Fruit fly (Drosophila melanogaster) whole organism, adult: ENCODE measurements around the gene Tsp97E.

ENCODE experiments used
- CG11617 ChIP-seq: fragments of 200-800 bp; sonication (Bioruptor generic); optimal IDR thresholded peaks from 2 replicates; lab custom pipeline; 2017; ENCODE audit warnings: mild to moderate bottlenecking, missing biosample characterization, missing genetic modification reagents, missing genetic modification characterization
- CG12768 ChIP-seq: fragments of 200-800 bp; sonication (Bioruptor generic); optimal IDR thresholded peaks from 2 replicates; lab custom pipeline; 2017; ENCODE audit warnings: missing biosample characterization, missing genetic modification characterization, mild to moderate bottlenecking, moderate library complexity, missing genetic modification reagents
- CG14711 ChIP-seq: fragments of 200-800 bp; sonication (Bioruptor generic); optimal IDR thresholded peaks from 2 replicates; lab custom pipeline; 2018; ENCODE audit warnings: missing biosample characterization, mild to moderate bottlenecking, missing genetic modification characterization, moderate library complexity
- CG1620 ChIP-seq: fragments of 200-800 bp; sonication (Bioruptor generic); optimal IDR thresholded peaks from 2 replicates; lab custom pipeline; 2016; ENCODE audit warnings: missing biosample characterization, missing genetic modification characterization
- CG33017 ChIP-seq: fragments of 200-800 bp; sonication (Bioruptor generic); optimal IDR thresholded peaks from 2 replicates; lab custom pipeline; 2018; ENCODE audit warnings: missing biosample characterization, mild to moderate bottlenecking, missing genetic modification characterization, moderate library complexity
- CG5204 ChIP-seq: fragments of 200-800 bp; sonication (Bioruptor generic); optimal IDR thresholded peaks from 2 replicates; lab custom pipeline; 2016; ENCODE audit warnings: missing biosample characterization, missing genetic modification characterization
- CG7045 ChIP-seq: fragments of 200-800 bp; sonication (Bioruptor generic); optimal IDR thresholded peaks from 2 replicates; lab custom pipeline; 2017; ENCODE audit warnings: missing biosample characterization, mild to moderate bottlenecking, missing genetic modification characterization
- CG7101 ChIP-seq: fragments of 200-800 bp; sonication (Bioruptor generic); optimal IDR thresholded peaks from 2 replicates; lab custom pipeline; 2018; ENCODE audit warnings: missing biosample characterization, mild to moderate bottlenecking, missing genetic modification characterization, moderate library complexity
- Clk ChIP-seq: fragments of 200-800 bp; sonication (Bioruptor generic); optimal IDR thresholded peaks from 2 replicates; lab custom pipeline; 2017; ENCODE audit warnings: missing biosample characterization, missing genetic modification characterization
- Crg-1 ChIP-seq: fragments of 200-800 bp; sonication (Bioruptor generic); optimal IDR thresholded peaks from 2 replicates; lab custom pipeline; 2016; ENCODE audit warnings: missing biosample characterization, missing genetic modification characterization
- Hr96 ChIP-seq: fragments of 200-800 bp; sonication (Bioruptor generic); optimal IDR thresholded peaks from 2 replicates; lab custom pipeline; 2016; ENCODE audit warnings: missing biosample characterization, missing genetic modification characterization
- Mnt ChIP-seq: fragments of 200-800 bp; sonication (Bioruptor generic); optimal IDR thresholded peaks from 2 replicates; lab custom pipeline; 2016; ENCODE audit warnings: missing biosample characterization, mild to moderate bottlenecking, missing genetic modification characterization
- bab1 ChIP-seq: fragments of 200-800 bp; sonication (Bioruptor generic); optimal IDR thresholded peaks from 3 replicates; lab custom pipeline; 2019; ENCODE audit warnings: missing biosample characterization, mild to moderate bottlenecking, missing genetic modification characterization, moderate library complexity
- cic ChIP-seq: fragments of 200-800 bp; sonication (Bioruptor generic); optimal IDR thresholded peaks from 2 replicates; lab custom pipeline; 2017; ENCODE audit warnings: missing biosample characterization, mild to moderate bottlenecking, missing genetic modification characterization, moderate library complexity
- cnc ChIP-seq, 2 experiments: fragments of >200 bp; optimal IDR thresholded peaks; 2 replicates each; lab custom pipeline; 2017
- kay ChIP-seq: fragments of 200-800 bp; sonication (Bioruptor generic); peaks from one replicate; lab custom pipeline; 2016; ENCODE audit warnings: missing biosample characterization, missing genetic modification characterization, borderline replicate concordance
- ovo ChIP-seq: fragments of 200-800 bp; sonication (Bioruptor generic); optimal IDR thresholded peaks from 2 replicates; lab custom pipeline; 2016; ENCODE audit warnings: missing biosample characterization, missing genetic modification characterization
- pad ChIP-seq: fragments of 200-800 bp; sonication (Bioruptor generic); optimal IDR thresholded peaks from 3 replicates; lab custom pipeline; 2017; ENCODE audit warnings: missing biosample characterization, missing genetic modification characterization, mild to moderate bottlenecking, moderate library complexity, missing genetic modification reagents
- tj ChIP-seq: fragments of 200-800 bp; sonication (Bioruptor generic); optimal IDR thresholded peaks from 3 replicates; lab custom pipeline; 2017; ENCODE audit warnings: missing biosample characterization, mild to moderate bottlenecking, missing genetic modification characterization, moderate library complexity
- toe ChIP-seq: fragments of 200-800 bp; sonication (Bioruptor generic); optimal IDR thresholded peaks from 2 replicates; lab custom pipeline; 2016; ENCODE audit warnings: missing biosample characterization, missing genetic modification characterization

The Tsp97E gene

DNA sequence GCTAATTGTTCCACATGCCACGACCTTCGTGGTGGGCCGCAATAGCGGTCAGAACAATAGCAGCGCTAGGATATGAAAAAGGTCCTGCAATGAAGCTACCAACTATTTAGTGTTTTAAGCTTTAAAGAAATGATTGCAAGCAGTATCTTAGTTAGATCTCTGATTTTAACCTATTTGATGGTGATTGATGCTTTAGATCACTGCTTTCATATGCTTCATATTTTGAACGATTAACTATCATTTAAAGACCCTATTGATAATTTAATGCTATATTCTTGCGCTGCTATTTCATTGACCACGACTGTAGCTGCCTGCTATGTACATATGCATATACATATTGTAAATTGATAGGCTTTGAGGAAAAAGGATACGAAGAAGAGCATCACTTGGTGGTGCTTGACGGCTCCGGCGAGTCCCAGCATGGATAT is 856 bp downstream of the Tsp97E start:
- TF ChIP-seq Clk (GFP tag; lab: Kevin White, UChicago): peak; percentile 41
- TF ChIP-seq bab1 (GFP tag; lab: Kevin White, UChicago): no peak
- TF ChIP-seq tj: no peak
- no peak for TF ChIP-seq pad (GFP tag; lab: Kevin White, UChicago)
- TF ChIP-seq kay (GFP tag; lab: Kevin White, UChicago): no peak
- TF ChIP-seq CG12768 (GFP tag; lab: Kevin White, UChicago): peak; percentile 80
- peak; percentile 85 for TF ChIP-seq CG7045 (GFP tag; lab: Kevin White, UChicago)
- TF ChIP-seq cic: peak; percentile 28
- peak; percentile 73 for TF ChIP-seq CG14711 (tag; lab: Kevin White, UChicago)
- TF ChIP-seq CG11617 (GFP tag; lab: Kevin White, UChicago): peak; percentile 8
- no peak for TF ChIP-seq cnc (optimal IDR thresholded peaks at IDR 0.05; lab: Kevin White, UChicago)
- TF ChIP-seq toe (GFP tag; lab: Kevin White, UChicago): peak; percentile 55
- peak; percentile 71 for TF ChIP-seq CG33017 (tag; lab: Kevin White, UChicago)
- TF ChIP-seq CG7101 (tag; lab: Kevin White, UChicago): peak; percentile 45
- no peak for TF ChIP-seq Mnt (GFP tag; lab: Kevin White, UChicago)

DNA sequence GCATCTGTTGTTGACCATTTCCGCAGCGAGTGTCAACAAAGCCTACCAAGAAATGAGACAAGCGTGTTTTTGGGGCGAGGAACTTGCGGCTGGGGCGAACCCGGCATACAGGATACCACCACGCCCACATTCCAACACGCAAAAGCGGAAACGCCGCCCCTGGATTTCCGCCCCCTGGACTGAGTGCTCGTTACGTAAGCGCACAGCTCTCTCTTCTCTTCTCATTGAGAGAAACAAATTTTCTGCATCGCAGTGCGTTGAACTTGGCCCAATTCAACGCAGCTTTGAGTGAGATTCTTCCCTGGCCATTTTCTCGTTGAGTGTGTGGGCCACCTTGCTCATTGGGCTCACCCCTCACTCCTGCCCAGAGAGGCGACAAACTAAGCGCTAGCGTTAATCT is 4.1 kb downstream of the Tsp97E start:
- TF ChIP-seq cic (no peak), kay (GFP tag; lab: Kevin White, UChicago) (no peak), ovo (no peak), CG33017 (tag; lab: Kevin White, UChicago) (no peak), toe (GFP tag; lab: Kevin White, UChicago) (no peak), CG5204 (no peak), tj (no peak), Clk (GFP tag; lab: Kevin White, UChicago) (no peak), cnc (optimal IDR thresholded peaks at IDR 0.05; lab: Kevin White, UChicago) (no peak), Hr96 (no peak), pad (GFP tag; lab: Kevin White, UChicago) (no peak)

DNA sequence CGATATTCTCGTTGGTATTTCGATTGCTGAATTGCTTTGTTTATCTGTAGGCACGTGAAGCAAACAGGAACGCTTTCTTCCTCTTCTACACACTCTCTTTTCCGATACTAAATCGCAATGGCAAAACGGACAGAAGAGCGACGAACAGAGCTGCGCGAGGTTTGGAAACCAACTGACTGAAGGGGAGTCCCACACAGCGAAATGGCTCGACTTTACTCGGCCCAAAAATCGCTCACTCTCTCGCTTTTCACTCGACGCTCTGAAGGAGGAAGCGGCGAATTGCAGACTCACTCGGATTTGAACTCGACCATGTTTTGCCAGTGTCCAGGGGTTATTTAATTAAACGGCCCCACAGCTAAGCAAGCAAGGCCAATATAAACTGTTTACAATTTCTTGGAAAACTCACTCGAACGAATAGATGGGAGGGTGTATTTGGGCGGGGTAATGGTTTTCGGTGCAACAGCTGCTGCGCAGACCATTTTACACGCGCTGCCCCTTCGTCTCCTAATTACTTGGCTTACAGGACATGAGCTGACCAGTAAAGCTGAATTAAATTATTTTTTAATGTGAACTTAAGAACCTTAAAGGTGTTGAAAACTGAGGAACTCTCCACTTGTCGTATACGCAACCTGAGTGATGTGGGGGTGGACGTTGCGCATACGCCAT is 6.2 kb downstream of the Tsp97E start, which contains the start of gene CG6330:
Gene CG6330 (minus strand): TSS at position 178 of the 666 bp plus-strand sequence.
- TF ChIP-seq Clk (GFP tag; lab: Kevin White, UChicago) (no peak), cnc (optimal IDR thresholded peaks at IDR 0.05; lab: Kevin White, UChicago) (no peak), Mnt (GFP tag; lab: Kevin White, UChicago) (no peak), Crg-1 (GFP tag; lab: Kevin White, UChicago) (no peak), CG12768 (GFP tag; lab: Kevin White, UChicago) (no peak), cic (no peak), CG5204 (no peak), bab1 (GFP tag; lab: Kevin White, UChicago) (no peak), Hr96 (no peak), CG33017 (tag; lab: Kevin White, UChicago) (no peak), CG7101 (tag; lab: Kevin White, UChicago) (no peak), CG14711 (tag; lab: Kevin White, UChicago) (no peak), CG7045 (GFP tag; lab: Kevin White, UChicago) (no peak), kay (GFP tag; lab: Kevin White, UChicago) (no peak), CG1620 (no peak), CG11617 (GFP tag; lab: Kevin White, UChicago) (no peak), pad (GFP tag; lab: Kevin White, UChicago) (no peak), tj (no peak), ovo (no peak), toe (GFP tag; lab: Kevin White, UChicago) (no peak)

DNA sequence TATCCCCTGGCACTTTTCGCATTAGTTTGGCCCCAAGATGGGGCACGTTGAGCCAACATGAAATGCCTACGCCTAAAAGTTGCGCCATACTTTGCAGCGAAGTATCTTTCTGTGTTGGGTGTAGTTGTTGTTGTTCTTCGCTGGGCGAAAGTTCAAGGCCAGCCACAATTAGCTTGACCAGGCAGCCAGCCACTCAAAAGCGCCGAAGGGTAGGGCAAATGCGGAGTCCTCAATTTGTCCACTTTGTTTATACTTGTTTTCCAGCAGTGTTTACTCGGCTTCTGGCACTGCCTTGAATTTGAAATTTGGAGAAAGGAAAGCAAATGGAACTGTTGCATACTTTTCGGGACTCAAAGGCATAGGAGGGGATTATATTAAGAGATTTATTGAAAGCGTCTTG is 7.5 kb downstream of the Tsp97E start:
- TF ChIP-seq Hr96 (no peak), Crg-1 (GFP tag; lab: Kevin White, UChicago) (no peak), Clk (GFP tag; lab: Kevin White, UChicago) (no peak), Mnt (GFP tag; lab: Kevin White, UChicago) (no peak), CG12768 (GFP tag; lab: Kevin White, UChicago) (no peak), cnc (optimal IDR thresholded peaks at IDR 0.05; lab: Kevin White, UChicago) (no peak), CG11617 (GFP tag; lab: Kevin White, UChicago) (no peak), CG33017 (tag; lab: Kevin White, UChicago) (no peak), kay (GFP tag; lab: Kevin White, UChicago) (no peak), CG7045 (GFP tag; lab: Kevin White, UChicago) (no peak), cic (no peak), CG1620 (no peak), CG14711 (tag; lab: Kevin White, UChicago) (no peak), CG5204 (no peak), bab1 (GFP tag; lab: Kevin White, UChicago) (no peak), pad (GFP tag; lab: Kevin White, UChicago) (no peak), toe (GFP tag; lab: Kevin White, UChicago) (no peak), ovo (no peak), CG7101 (tag; lab: Kevin White, UChicago) (no peak), tj (no peak)

DNA sequence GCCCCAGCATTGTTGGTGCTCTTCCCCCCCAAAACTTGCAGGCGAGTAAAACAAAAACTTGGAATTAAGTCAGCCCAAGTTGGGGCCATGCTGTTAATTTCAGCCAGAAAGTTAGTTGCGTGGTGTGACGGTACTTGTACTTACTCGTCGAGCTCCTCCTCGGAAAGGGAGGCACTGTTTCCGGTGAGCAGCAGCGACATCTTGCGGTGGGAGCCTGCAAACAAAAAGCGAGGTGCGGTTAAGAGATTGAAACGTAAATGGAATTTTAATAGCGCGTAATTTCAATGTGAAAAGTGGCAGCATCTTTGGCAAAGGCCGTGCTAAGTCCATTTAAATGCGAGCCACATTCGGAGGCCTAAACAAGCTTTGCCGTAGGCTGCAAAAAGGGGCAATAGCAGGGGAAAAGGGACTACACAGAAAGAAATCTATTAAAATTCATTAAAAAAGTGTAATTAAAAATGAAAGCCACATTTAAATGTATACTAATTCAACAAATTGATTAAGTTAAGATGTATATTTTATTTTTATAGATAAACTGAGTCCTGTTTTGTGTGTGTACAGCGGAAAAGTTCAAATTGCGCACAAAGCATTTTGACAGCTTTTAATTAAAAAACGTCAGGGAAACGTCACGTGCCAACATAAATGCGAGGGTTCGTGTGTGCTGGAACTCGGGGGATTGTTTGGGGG is 8.1 kb downstream of the Tsp97E start:
- TF ChIP-seq kay (GFP tag; lab: Kevin White, UChicago) (no peak), CG12768 (GFP tag; lab: Kevin White, UChicago) (no peak)
